Fruit fly (Drosophila melanogaster) whole organism, embryonic: ENCODE measurements around the gene vari.

ENCODE experiments used
- CG11723 ChIP-seq: fragments of 200-800 bp; sonication (Bioruptor generic); optimal IDR thresholded peaks from 2 replicates; lab custom pipeline; 2017; ENCODE audit warnings: missing biosample characterization, mild to moderate bottlenecking, missing genetic modification characterization
- CG16779 ChIP-seq: fragments of 200-800 bp; sonication (Bioruptor generic); IDR thresholded peaks from 2 replicates; pipeline ENCODE4 v1.3.6; 2022; ENCODE audit warnings: missing biosample characterization, missing genetic modification characterization
- CG6689 ChIP-seq: fragments of 200-800 bp; sonication (Bioruptor generic); IDR thresholded peaks from 2 replicates; pipeline ENCODE4 v1.3.6; 2022; ENCODE audit warnings: missing biosample characterization, missing genetic modification characterization
- Hmx ChIP-seq: fragments of 200-800 bp; sonication (Bioruptor generic); optimal IDR thresholded peaks from 2 replicates; lab custom pipeline; 2016; ENCODE audit warnings: missing biosample characterization, missing genetic modification characterization
- Hr3 ChIP-seq: fragments of 200-800 bp; sonication (Bioruptor generic); optimal IDR thresholded peaks from 3 replicates; lab custom pipeline; 2016; ENCODE audit warnings: missing biosample characterization, missing genetic modification characterization

DNA sequence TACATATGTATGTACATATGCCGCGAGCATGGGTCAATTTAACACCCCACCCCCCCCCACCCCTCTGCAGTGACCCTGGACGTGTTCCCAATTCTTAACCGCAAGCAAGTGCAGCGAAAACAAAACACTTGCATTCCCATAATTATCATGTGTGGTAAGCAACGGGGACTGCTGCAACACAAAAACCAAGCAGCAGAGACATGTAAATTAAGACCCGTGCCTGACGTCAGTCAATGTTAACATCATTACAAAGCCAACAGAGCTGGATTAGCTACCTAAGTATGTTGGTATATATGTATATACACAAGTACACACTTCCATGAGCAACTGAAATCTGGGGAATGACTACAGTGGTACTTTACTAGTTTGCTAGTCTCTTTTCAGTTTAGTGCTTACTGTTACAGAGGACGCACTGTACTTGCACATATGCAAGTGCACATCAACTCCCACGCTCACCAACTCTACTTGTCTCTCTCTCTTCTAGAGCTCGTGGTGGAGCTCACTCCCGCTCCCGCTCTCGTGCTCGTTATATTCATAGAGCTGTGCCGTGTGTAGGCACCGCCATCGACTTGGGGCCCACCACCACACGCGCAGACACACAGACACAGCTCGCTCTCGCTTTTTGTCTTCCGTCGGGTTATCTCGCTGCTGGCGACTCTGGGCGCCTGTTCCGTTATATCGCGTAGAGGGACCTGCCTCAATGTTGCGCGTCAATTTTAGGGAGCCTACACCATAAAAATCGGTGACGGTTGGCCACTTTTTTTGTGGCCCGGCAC lies 24.6 kb upstream of the vari start:
- no peak for TF ChIP-seq CG11723 (GFP tag; lab: Kevin White, UChicago)
- 0 out of 2 replicates have a peak, but pooled peaks have one; percentile 24 for TF ChIP-seq CG16779
- TF ChIP-seq Hmx (GFP tag; lab: Kevin White, UChicago), result no peak
- no peak for TF ChIP-seq CG6689
- TF ChIP-seq Hr3, result no peak
